Worm (Caenorhabditis elegans): Measurements from ENCODE around the gene pat-3.

The pat-3 gene

ce11 chrIII:3867937-3868929 is 45.7 kb downstream of the pat-3 start:
- no peak for TF ChIP-seq mab-5 (tag; optimal IDR thresholded peaks at IDR 0.05)
- TF ChIP-seq nhr-77 (tag; optimal IDR thresholded peaks at IDR 0.05) = no peak
- TF ChIP-seq unc-62 (GFP tag; optimal IDR thresholded peaks at IDR 0.05) = no peak
- TF ChIP-seq alr-1 (tag; optimal IDR thresholded peaks at IDR 0.05) = no peak
- TF ChIP-seq unc-39 (tag; optimal IDR thresholded peaks at IDR 0.05) = no peak
- no peak for TF ChIP-seq egl-27 (tag; optimal IDR thresholded peaks at IDR 0.05)
- TF ChIP-seq lin-39 (tag; optimal IDR thresholded peaks at IDR 0.05) = no peak
- no peak for TF ChIP-seq unc-55 (GFP tag; optimal IDR thresholded peaks at IDR 0.05)
- no peak for TF ChIP-seq blmp-1 (tag; optimal IDR thresholded peaks at IDR 0.05; ENCODE audit: insufficient read depth)
- TF ChIP-seq dmd-4 (tag; optimal IDR thresholded peaks at IDR 0.05) = no peak
- TF ChIP-seq aly-2 (tag; optimal IDR thresholded peaks at IDR 0.05) = no peak

- TF ChIP-seq alr-1 (tag; optimal IDR thresholded peaks at IDR 0.05) (no peak), peb-1 (tag; optimal IDR thresholded peaks at IDR 0.05) (no peak), zag-1 (tag; optimal IDR thresholded peaks at IDR 0.05) (peak; percentile 100), mab-5 (tag; optimal IDR thresholded peaks at IDR 0.05) (peak; percentile 99), R02D3.7 (tag; optimal IDR thresholded peaks at IDR 0.05) (peak; percentile 90), nhr-129 (tag; optimal IDR thresholded peaks at IDR 0.05) (peak; percentile 99), mbf-1 (tag; optimal IDR thresholded peaks at IDR 0.05) (peak; percentile 72), sma-9 (GFP tag; optimal IDR thresholded peaks at IDR 0.05) (peak; percentile 100), sma-9 (tag; optimal IDR thresholded peaks at IDR 0.05) (no peak), blmp-1 (tag; optimal IDR thresholded peaks at IDR 0.05; ENCODE audit: insufficient read depth) (peak; percentile 99), nhr-77 (tag; optimal IDR thresholded peaks at IDR 0.05) (peak; percentile 99), nhr-23 (tag; optimal IDR thresholded peaks at IDR 0.05) (peak; percentile 82), nhr-11 (tag; optimal IDR thresholded peaks at IDR 0.05) (peak; percentile 93), elt-3 (tag; optimal IDR thresholded peaks at IDR 0.05) (peak; percentile 82), nhr-10 (tag; optimal IDR thresholded peaks at IDR 0.05) (peak; percentile 100), snpc-4 (tag; optimal IDR thresholded peaks at IDR 0.05) (peak; percentile 96), ztf-11 (tag; optimal IDR thresholded peaks at IDR 0.05) (peak; percentile 86), lin-11 (tag; optimal IDR thresholded peaks at IDR 0.05) (peak; percentile 100), nhr-21 (tag; optimal IDR thresholded peaks at IDR 0.05) (peak; percentile 100), gmeb-1 (tag; optimal IDR thresholded peaks at IDR 0.05) (peak; percentile 100), Y55F3AM.14 (GFP tag; optimal IDR thresholded peaks at IDR 0.05) (peak; percentile 100), lin-39 (tag; optimal IDR thresholded peaks at IDR 0.05) (peak; percentile 86), sma-3 (GFP tag; optimal IDR thresholded peaks at IDR 0.05) (peak; percentile 100), crh-2 (tag; optimal IDR thresholded peaks at IDR 0.05) (peak; percentile 100), sem-4 (tag; optimal IDR thresholded peaks at IDR 0.05) (peak; percentile 100), mdl-1 (tag; optimal IDR thresholded peaks at IDR 0.05) (peak; percentile 92 to 98), C34F6.9 (tag; optimal IDR thresholded peaks at IDR 0.05) (peak; percentile 100), F13H6.1 (tag; optimal IDR thresholded peaks at IDR 0.05) (peak; percentile 100), nhr-25 (tag; optimal IDR thresholded peaks at IDR 0.05) (peak; percentile 100), dmd-4 (tag; optimal IDR thresholded peaks at IDR 0.05) (peak; percentile 84), egl-27 (tag; optimal IDR thresholded peaks at IDR 0.05) (peak; percentile 100), ama-1 (optimal IDR thresholded peaks at IDR 0.05) (peak; percentile 94), nhr-6 (tag; optimal IDR thresholded peaks at IDR 0.05) (peak; percentile 100), ZK546.5 (tag; optimal IDR thresholded peaks at IDR 0.05) (peak; percentile 95), nhr-12 (tag; optimal IDR thresholded peaks at IDR 0.05) (peak; percentile 86), ztf-4 (tag; optimal IDR thresholded peaks at IDR 0.05) (peak; percentile 100), lin-13 (GFP tag; optimal IDR thresholded peaks at IDR 0.05) (peak; percentile 100), ztf-1 (GFP tag; conservative IDR thresholded peaks at IDR 0.05) (peak; percentile 100), unc-39 (tag; optimal IDR thresholded peaks at IDR 0.05) (peak; percentile 98), fos-1 (tag; optimal IDR thresholded peaks at IDR 0.05) (peak; percentile 100), aly-2 (tag; optimal IDR thresholded peaks at IDR 0.05) (peak; percentile 83), ceh-16 (tag; optimal IDR thresholded peaks at IDR 0.05) (peak; percentile 100), nhr-237 (tag; optimal IDR thresholded peaks at IDR 0.05) (peak; percentile 97), elt-1 (tag; optimal IDR thresholded peaks at IDR 0.05) (peak; percentile 83), unc-55 (GFP tag; optimal IDR thresholded peaks at IDR 0.05) (peak; percentile 100), skn-1 (tag; optimal IDR thresholded peaks at IDR 0.05) (peak; percentile 96), ceh-82 (tag; optimal IDR thresholded peaks at IDR 0.05) (peak; percentile 100), unc-62 (GFP tag; optimal IDR thresholded peaks at IDR 0.05) (peak; percentile 99)
Observed at ce11 chrIII:3867378-3867904, 46.5 kb downstream of the pat-3 start, which contains the start of gene rpl-3. TSS of gene rpl-3 (plus strand) at chrIII:3867854.

Measured in whole organism, L2 larva.